Worm (Caenorhabditis elegans): ENCODE measurements around the gene camt-1.

DNA sequence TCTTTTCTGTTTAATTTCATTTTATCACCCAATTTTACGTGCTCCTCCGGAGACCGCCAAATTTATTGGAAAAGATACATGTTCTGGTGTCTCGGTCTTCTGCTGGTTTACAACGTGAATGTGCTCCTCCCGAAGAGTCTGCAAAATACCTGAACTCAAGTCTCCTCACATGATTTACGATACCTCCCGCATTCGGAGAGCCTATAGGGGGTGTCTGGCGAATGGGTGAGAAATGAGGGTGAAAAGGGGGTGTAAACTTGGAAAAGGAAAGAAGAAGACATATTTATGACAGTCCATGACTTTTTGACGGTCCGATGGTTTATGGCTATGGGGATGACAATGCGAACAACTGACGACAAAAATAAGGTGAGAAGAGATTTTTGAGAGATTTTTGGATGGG is 11.3 kb upstream of the camt-1 start:
- TF ChIP-seq flt-1 (GFP tag; IDR thresholded peaks at IDR 0.05) (0 out of 2 replicates have a peak, but pooled peaks have one; percentile 13), cog-1 (tag; optimal IDR thresholded peaks at IDR 0.05) (no peak), tab-1 (GFP tag; IDR thresholded peaks at IDR 0.05) (no peak), ztf-23 (GFP tag; IDR thresholded peaks at IDR 0.05) (no peak)

All from whole organism, midembryonic.